Worm (Caenorhabditis elegans) whole organism, L1 larva: ENCODE data around the gene R102.3.
A peak's percentile ranks its signal among the peaks of the same experiment; 100 is the strongest.

Experiments
- C04F5.9 ChIP-seq: sonication (generic microtip); optimal IDR thresholded peaks from 2 replicates; lab custom pipeline; 2016; ENCODE audit warnings: missing genetic modification characterization, missing compliant biosample characterization
- C16A3.4 ChIP-seq: fragments of 150-350 bp; optimal IDR thresholded peaks from 2 replicates; lab custom pipeline; 2014; ENCODE audit warnings: missing biosample characterization, missing genetic modification characterization
- alr-1 ChIP-seq: fragments of 200-800 bp; sonication (Bioruptor generic); optimal IDR thresholded peaks from 2 replicates; lab custom pipeline; 2018; ENCODE audit warnings: borderline replicate concordance, mild to moderate bottlenecking, missing genetic modification characterization, missing compliant biosample characterization
- aly-2 ChIP-seq: fragments of 150-350 bp; optimal IDR thresholded peaks from 2 replicates; lab custom pipeline; 2014; ENCODE audit warnings: missing biosample characterization, missing genetic modification characterization
- ceh-8 ChIP-seq: fragments of 200-800 bp; sonication (Bioruptor generic); optimal IDR thresholded peaks from 2 replicates; lab custom pipeline; 2018; ENCODE audit warnings: mild to moderate bottlenecking, missing genetic modification characterization, moderate library complexity, missing compliant biosample characterization
- ceh-88 ChIP-seq: fragments of 200-800 bp; sonication (Bioruptor generic); IDR thresholded peaks from 2 replicates; pipeline ENCODE4 v1.3.6; 2022; ENCODE audit warnings: missing genetic modification characterization, missing compliant biosample characterization
- ceh-90 ChIP-seq: sonication (generic microtip); optimal IDR thresholded peaks from 2 replicates; lab custom pipeline; 2016; ENCODE audit warnings: missing genetic modification characterization, missing compliant biosample characterization
- ces-1 ChIP-seq: fragments of 150-350 bp; optimal IDR thresholded peaks from 2 replicates; lab custom pipeline; 2014; ENCODE audit warnings: missing biosample characterization, missing genetic modification reagents, missing genetic modification characterization
- efl-1 ChIP-seq, 4 experiments: fragments of 150-350 bp; optimal IDR thresholded peaks in 3 of 4; peaks in 1 of 4; 1 replicate in 1 of 4; 2 replicates in 3 of 4; lab custom pipeline; 2014; ENCODE audit warnings: missing biosample characterization in 2 of 4, missing genetic modification characterization in 2 of 4, missing genetic modification reagents in 2 of 4
- egl-13 ChIP-seq: sonication (generic microtip); optimal IDR thresholded peaks from 2 replicates; lab custom pipeline; 2016; ENCODE audit warnings: missing genotype, missing genetic modification reagents, missing genetic modification characterization, missing compliant biosample characterization
- egl-27 ChIP-seq, 2 experiments: fragments of 150-350 bp in 1 of 2; sonication (generic microtip); optimal IDR thresholded peaks; 3 replicates each; lab custom pipeline; 2017 to 2018; ENCODE audit warnings: missing biosample characterization in 2 of 2, missing genetic modification characterization in 2 of 2, missing genetic modification reagents in 2 of 2
- elt-2 ChIP-seq: sonication (generic microtip); optimal IDR thresholded peaks from 2 replicates; lab custom pipeline; 2016; ENCODE audit warnings: missing genetic modification characterization, mild to moderate bottlenecking, inconsistent platforms, missing compliant biosample characterization, missing genetic modification reagents
- elt-3 ChIP-seq, 6 experiments: fragments of 150-350 bp in 1 of 6; sonication (generic microtip); optimal IDR thresholded peaks; 2 replicates each; lab custom pipeline; 2017 to 2018; ENCODE audit warnings: missing biosample characterization in 6 of 6, missing genetic modification characterization in 6 of 6, inconsistent platforms in 1 of 6
- fkh-4 ChIP-seq: sonication (generic microtip); optimal IDR thresholded peaks from 2 replicates; lab custom pipeline; 2016; ENCODE audit warnings: missing compliant biosample characterization, missing genetic modification characterization, borderline replicate concordance
- fos-1 ChIP-seq: fragments of 150-350 bp; optimal IDR thresholded peaks from 2 replicates; lab custom pipeline; 2014; ENCODE audit warnings: missing biosample characterization, missing genetic modification characterization
- grh-1 ChIP-seq: fragments of 200-800 bp; sonication (Bioruptor generic); IDR thresholded peaks from 2 replicates; pipeline ENCODE4 v1.3.6; 2022; ENCODE audit warnings: missing genetic modification reagents, missing genetic modification characterization, missing compliant biosample characterization
- hlh-17 ChIP-seq: fragments of 200-800 bp; sonication (Bioruptor generic); optimal IDR thresholded peaks from 2 replicates; lab custom pipeline; 2018; ENCODE audit warnings: missing genetic modification characterization, mild to moderate bottlenecking, missing compliant biosample characterization, moderate library complexity, borderline replicate concordance
- hlh-4 ChIP-seq: sonication (generic microtip); optimal IDR thresholded peaks from 2 replicates; lab custom pipeline; 2016; ENCODE audit warnings: mild to moderate bottlenecking, missing genetic modification characterization, missing compliant biosample characterization
- hpl-2 ChIP-seq: fragments of 150-350 bp; optimal IDR thresholded peaks from 2 replicates; lab custom pipeline; 2014; ENCODE audit warnings: missing biosample characterization, missing genetic modification reagents, missing genetic modification characterization
- irx-1 ChIP-seq: sonication (generic microtip); optimal IDR thresholded peaks from 2 replicates; lab custom pipeline; 2016; ENCODE audit warnings: missing genetic modification characterization, missing compliant biosample characterization
- lin-13 ChIP-seq: fragments of 150-350 bp; optimal IDR thresholded peaks from 2 replicates; lab custom pipeline; 2014; ENCODE audit warnings: missing biosample characterization, missing genetic modification reagents, missing genetic modification characterization
- lin-35 ChIP-seq, 2 experiments: fragments of 150-350 bp; optimal IDR thresholded peaks; 2 replicates each; lab custom pipeline; 2014; ENCODE audit warnings: missing biosample characterization in 2 of 2, missing genetic modification characterization in 2 of 2, missing genetic modification reagents in 2 of 2
- lin-39 ChIP-seq: fragments of 150-350 bp; optimal IDR thresholded peaks from 2 replicates; lab custom pipeline; 2014; ENCODE audit warnings: missing biosample characterization, missing genetic modification reagents, missing genetic modification characterization
- lir-3 ChIP-seq: sonication (generic microtip); optimal IDR thresholded peaks from 2 replicates; lab custom pipeline; 2016; ENCODE audit warnings: mild to moderate bottlenecking, missing genetic modification characterization, moderate library complexity, missing compliant biosample characterization; ENCODE audit not compliant: poor library complexity
- mef-2 ChIP-seq: fragments of 150-350 bp; optimal IDR thresholded peaks from 2 replicates; lab custom pipeline; 2014; ENCODE audit warnings: missing biosample characterization, missing genetic modification characterization
- nhr-20 ChIP-seq: sonication (generic microtip); optimal IDR thresholded peaks from 2 replicates; lab custom pipeline; 2016; ENCODE audit warnings: mild to moderate bottlenecking, missing genetic modification characterization, missing compliant biosample characterization
- nhr-237 ChIP-seq: fragments of 150-350 bp; optimal IDR thresholded peaks from 2 replicates; lab custom pipeline; 2014; ENCODE audit warnings: missing biosample characterization, missing genetic modification characterization
- nhr-71 ChIP-seq: sonication (generic microtip); optimal IDR thresholded peaks from 2 replicates; lab custom pipeline; 2016; ENCODE audit warnings: mild to moderate bottlenecking, missing genetic modification characterization, moderate library complexity, missing compliant biosample characterization
- nhr-77 ChIP-seq: fragments of 150-350 bp; optimal IDR thresholded peaks from 2 replicates; lab custom pipeline; 2014; ENCODE audit warnings: missing biosample characterization, missing genetic modification characterization
- nhr-84 ChIP-seq: sonication (generic microtip); optimal IDR thresholded peaks from 2 replicates; lab custom pipeline; 2017; ENCODE audit warnings: missing biosample characterization, missing genetic modification characterization
- nhr-85 ChIP-seq: sonication (generic microtip); peaks from one replicate; lab custom pipeline; 2016; ENCODE audit warnings: missing genetic modification characterization, inconsistent platforms, missing compliant biosample characterization
- nhr-90 ChIP-seq: sonication (generic microtip); optimal IDR thresholded peaks from 2 replicates; lab custom pipeline; 2016; ENCODE audit warnings: mild to moderate bottlenecking, missing genetic modification characterization, missing compliant biosample characterization; ENCODE audit not compliant: poor library complexity
- pqm-1 ChIP-seq: sonication (generic microtip); optimal IDR thresholded peaks from 3 replicates; lab custom pipeline; 2017; ENCODE audit warnings: missing biosample characterization, missing genetic modification characterization
- skn-1 ChIP-seq: fragments of 150-350 bp; optimal IDR thresholded peaks from 2 replicates; lab custom pipeline; 2014; ENCODE audit warnings: missing biosample characterization, missing genetic modification characterization
- sox-4 ChIP-seq: sonication (generic microtip); optimal IDR thresholded peaks from 2 replicates; lab custom pipeline; 2016; ENCODE audit warnings: missing genetic modification characterization, missing compliant biosample characterization
- tlp-1 ChIP-seq: fragments of 150-350 bp; optimal IDR thresholded peaks from 2 replicates; lab custom pipeline; 2014; ENCODE audit warnings: missing biosample characterization, missing genetic modification characterization
- unc-30 ChIP-seq: sonication (generic microtip); optimal IDR thresholded peaks from 2 replicates; lab custom pipeline; 2017; ENCODE audit warnings: missing biosample characterization, missing genetic modification characterization
- unc-62 ChIP-seq: fragments of 150-350 bp; optimal IDR thresholded peaks from 2 replicates; lab custom pipeline; 2014; ENCODE audit warnings: missing biosample characterization, missing genetic modification reagents, missing genetic modification characterization
- unc-86 ChIP-seq: sonication (generic microtip); optimal IDR thresholded peaks from 2 replicates; lab custom pipeline; 2016; ENCODE audit warnings: missing genetic modification characterization, missing compliant biosample characterization
- unc-98 ChIP-seq: fragments of 200-800 bp; sonication (Bioruptor generic); IDR thresholded peaks from 2 replicates; pipeline ENCODE4 v1.3.6; 2022; ENCODE audit warnings: missing genetic modification characterization, missing compliant biosample characterization
- zip-4 ChIP-seq: fragments of 200-800 bp; sonication (Bioruptor generic); optimal IDR thresholded peaks from 2 replicates; lab custom pipeline; 2018; ENCODE audit warnings: mild to moderate bottlenecking, missing genetic modification characterization, moderate library complexity, missing compliant biosample characterization
- ztf-11 ChIP-seq, 2 experiments: sonication (generic microtip); optimal IDR thresholded peaks; 2 replicates each; lab custom pipeline; 2016 to 2017; ENCODE audit warnings: missing genetic modification characterization in 2 of 2, missing biosample characterization in 1 of 2, missing compliant biosample characterization in 1 of 2

Gene R102.3

DNA sequence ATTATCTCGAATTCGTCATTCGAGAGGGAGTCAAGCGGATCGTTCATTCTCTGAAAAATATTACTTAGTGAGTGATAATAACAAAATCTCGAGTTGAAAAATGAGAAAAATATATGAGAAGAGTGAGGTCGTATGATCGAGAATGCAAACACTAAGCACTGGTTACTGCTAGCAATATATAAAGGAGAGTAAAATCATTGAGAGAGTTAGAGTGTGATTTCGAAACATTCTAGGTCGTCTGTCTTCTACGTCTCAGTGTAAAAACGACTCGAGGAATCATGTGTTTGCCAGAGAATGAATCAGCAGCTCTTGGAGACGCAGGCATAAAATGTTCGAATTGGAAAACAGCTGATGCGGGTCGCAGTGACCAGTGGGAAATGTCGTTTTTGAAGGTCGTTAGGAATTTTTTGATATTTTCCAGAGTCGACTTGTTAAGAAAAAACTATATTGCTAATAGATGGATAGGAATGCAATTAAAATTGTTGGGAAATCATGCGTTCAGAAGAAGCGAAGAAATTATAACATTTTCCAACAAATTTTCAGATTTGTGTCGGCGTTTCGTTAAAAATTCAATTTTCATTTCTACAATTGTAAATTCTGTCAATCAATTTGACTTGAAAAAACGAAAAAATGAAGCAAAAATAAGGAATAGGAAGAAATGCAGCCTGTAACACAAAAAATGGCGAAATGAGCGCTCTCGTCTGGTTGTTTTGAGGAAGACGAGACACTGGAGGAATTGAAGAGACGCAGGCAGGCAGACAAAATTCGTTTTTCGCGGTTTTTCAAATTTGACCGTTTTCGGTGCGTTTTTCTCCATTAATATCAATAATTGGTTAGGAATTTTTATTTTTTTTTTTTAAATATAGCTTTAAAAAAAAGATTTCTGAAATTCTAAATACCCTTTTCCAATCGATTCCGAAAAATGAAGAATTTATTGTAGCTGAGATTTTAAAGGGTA lies 8.0 kb downstream of the R102.3 start, which contains the start of gene allo-1 (continued):
- TF ChIP-seq egl-27 (tag; optimal IDR thresholded peaks at IDR 0.05; lab: Kevin White, UChicago) = peak in 1 of 2 experiments; percentile 52
- peak; percentile 87 for TF ChIP-seq nhr-71 (tag; lab: Kevin White, UChicago)
- no peak for TF ChIP-seq nhr-237 (tag; lab: Kevin White, UChicago)
- peak; percentile 30 for TF ChIP-seq nhr-90 (tag; lab: Kevin White, UChicago)
- peak; percentile 40 for TF ChIP-seq lir-3
- TF ChIP-seq skn-1 (tag; lab: Kevin White, UChicago) = peak; percentile 71
- TF ChIP-seq nhr-20 (tag; lab: Kevin White, UChicago) = peak; percentile 86
- TF ChIP-seq hlh-4 (tag; lab: Kevin White, UChicago) = no peak

- TF ChIP-seq nhr-85 (tag; lab: Kevin White, UChicago) = no peak
- TF ChIP-seq ceh-8 (GFP tag; lab: Kevin White, UChicago) = no peak
- no peak for TF ChIP-seq egl-13
- no peak for TF ChIP-seq aly-2 (tag; lab: Kevin White, UChicago)
- no peak for TF ChIP-seq ceh-88 (GFP tag; lab: Robert Waterston, UW)
- TF ChIP-seq irx-1 (tag; lab: Kevin White, UChicago) = no peak
- TF ChIP-seq tlp-1 (tag; lab: Kevin White, UChicago) = no peak
- TF ChIP-seq grh-1 (GFP tag; lab: Robert Waterston, UW) = no peak
- TF ChIP-seq alr-1 = no peak
- no peak for TF ChIP-seq unc-98 (GFP tag; lab: Robert Waterston, UW)
- no peak for TF ChIP-seq unc-62 (GFP tag; lab: Kevin White, UChicago)
- no peak for TF ChIP-seq efl-1 (optimal IDR thresholded peaks at IDR 0.05; lab: Kevin White, UChicago)
- TF ChIP-seq efl-1 (GFP tag; optimal IDR thresholded peaks at IDR 0.05 in 1 of 2; lab: Kevin White, UChicago) = no peak
- no peak for TF ChIP-seq C16A3.4 (tag; lab: Kevin White, UChicago)
- TF ChIP-seq lir-3 = no peak
- no peak for TF ChIP-seq ztf-11 (tag; optimal IDR thresholded peaks at IDR 0.05; lab: Kevin White, UChicago)
- TF ChIP-seq unc-86 (tag; lab: Kevin White, UChicago) = no peak
- TF ChIP-seq fos-1 = no peak
- TF ChIP-seq, all 84 proteins: peak for 0
These were observed 9.2 kb downstream of the R102.3 start for ce11 chrIV:10698486-10698885.

DNA sequence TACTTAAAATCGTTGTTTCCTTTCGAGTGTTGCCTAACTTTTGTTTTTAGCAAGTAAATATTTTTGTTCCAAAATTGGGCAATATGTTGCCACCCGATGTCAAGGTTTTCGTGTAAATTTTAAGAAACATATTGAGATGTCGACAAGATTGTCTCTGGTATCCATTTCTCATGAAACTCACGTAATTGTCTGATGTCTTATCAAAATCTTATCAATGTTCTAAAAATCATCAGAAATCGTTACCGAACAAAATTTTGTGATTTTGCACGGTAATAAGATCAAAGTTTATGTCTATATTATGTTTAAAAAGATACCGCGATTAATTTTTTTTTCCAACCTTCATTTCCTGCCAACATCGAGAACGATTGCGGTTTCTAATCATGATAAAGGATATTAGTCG lies 9.7 kb downstream of the R102.3 start:
- TF ChIP-seq hpl-2 (GFP tag; lab: Kevin White, UChicago) (no peak), tlp-1 (tag; lab: Kevin White, UChicago) (no peak), nhr-77 (tag; lab: Kevin White, UChicago) (no peak), pqm-1 (no peak), unc-30 (tag; lab: Kevin White, UChicago) (no peak), hlh-4 (tag; lab: Kevin White, UChicago) (no peak), lin-13 (GFP tag; lab: Kevin White, UChicago) (no peak), fos-1 (no peak), lin-39 (no peak), efl-1 (optimal IDR thresholded peaks at IDR 0.05; lab: Kevin White, UChicago) (no peak), efl-1 (GFP tag; optimal IDR thresholded peaks at IDR 0.05 in 1 of 2; lab: Kevin White, UChicago) (no peak), grh-1 (GFP tag; lab: Robert Waterston, UW) (no peak), fkh-4 (tag; lab: Kevin White, UChicago) (no peak), mef-2 (no peak), hlh-17 (GFP tag; lab: Kevin White, UChicago) (no peak), sox-4 (tag; lab: Kevin White, UChicago) (no peak)

DNA sequence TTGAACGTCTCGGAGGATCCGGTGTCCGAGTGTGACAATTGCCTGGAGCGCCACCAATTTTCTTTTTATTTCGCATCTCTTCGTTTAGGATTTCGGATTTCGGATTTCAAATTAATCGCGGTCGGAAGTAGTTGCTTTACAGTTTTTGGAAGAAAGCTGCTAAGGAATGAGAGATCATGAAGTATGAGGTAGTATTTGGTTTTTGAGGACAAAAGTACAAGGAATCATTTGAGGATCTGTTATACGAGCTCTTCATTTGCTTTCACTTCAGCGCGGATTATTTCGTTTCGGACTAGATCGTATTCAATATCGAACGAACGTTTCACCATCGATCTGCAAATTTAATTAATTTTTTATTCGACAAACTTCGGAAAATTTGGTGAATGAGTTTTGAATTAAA lies 10.3 kb downstream of the R102.3 start, which contains the start of gene R102.11:
Gene R102.11 (minus strand): TSS at position 101 of the 400 bp plus-strand sequence.
- TF ChIP-seq ces-1 (no peak), elt-3 (tag; optimal IDR thresholded peaks at IDR 0.05; lab: Kevin White, UChicago) (no peak), elt-2 (no peak), lin-35 (GFP tag; optimal IDR thresholded peaks at IDR 0.05; lab: Kevin White, UChicago) (no peak), nhr-84 (no peak), unc-30 (tag; lab: Kevin White, UChicago) (no peak), C04F5.9 (tag; lab: Kevin White, UChicago) (no peak), zip-4 (GFP tag; lab: Kevin White, UChicago) (no peak), ceh-90 (tag; lab: Kevin White, UChicago) (no peak), nhr-77 (tag; lab: Kevin White, UChicago) (no peak)
- TF ChIP-seq, all 84 proteins: peak for 0
